Worm (Caenorhabditis elegans) whole organism, L1 larva: ENCODE results near the gene F13B6.1.

Source experiments
- ceh-8 ChIP-seq: fragments of 200-800 bp; sonication (Bioruptor generic); optimal IDR thresholded peaks from 2 replicates; lab custom pipeline; 2018; ENCODE audit warnings: mild to moderate bottlenecking, missing genetic modification characterization, moderate library complexity, missing compliant biosample characterization
- ceh-82 ChIP-seq, 3 experiments: fragments of 150-350 bp in 1 of 3; sonication (generic microtip) in 2 of 3; optimal IDR thresholded peaks; 2 replicates each; lab custom pipeline; 2014 to 2017; ENCODE audit warnings: missing biosample characterization in 3 of 3, missing genetic modification characterization in 3 of 3
- dpl-1 ChIP-seq, 3 experiments: fragments of 150-350 bp in 2 of 3; sonication (generic microtip) in 1 of 3; optimal IDR thresholded peaks; 2 replicates each; lab custom pipeline; 2014 to 2017; ENCODE audit warnings: missing biosample characterization in 3 of 3, missing genetic modification characterization in 3 of 3, missing genetic modification reagents in 3 of 3
- elt-3 ChIP-seq, 6 experiments: fragments of 150-350 bp in 1 of 6; sonication (generic microtip); optimal IDR thresholded peaks; 2 replicates each; lab custom pipeline; 2017 to 2018; ENCODE audit warnings: missing biosample characterization in 6 of 6, missing genetic modification characterization in 6 of 6, inconsistent platforms in 1 of 6
- fkh-10 ChIP-seq: sonication (generic microtip); optimal IDR thresholded peaks from 2 replicates; lab custom pipeline; 2017; ENCODE audit warnings: missing biosample characterization, missing genetic modification reagents, missing genetic modification characterization
- mef-2 ChIP-seq: fragments of 150-350 bp; optimal IDR thresholded peaks from 2 replicates; lab custom pipeline; 2014; ENCODE audit warnings: missing biosample characterization, missing genetic modification characterization
- mep-1 ChIP-seq: fragments of 150-350 bp; optimal IDR thresholded peaks from 2 replicates; lab custom pipeline; 2014; ENCODE audit warnings: missing biosample characterization, missing genetic modification characterization
- sox-4 ChIP-seq: sonication (generic microtip); optimal IDR thresholded peaks from 2 replicates; lab custom pipeline; 2016; ENCODE audit warnings: missing genetic modification characterization, missing compliant biosample characterization
- vab-15 ChIP-seq: sonication (generic microtip); optimal IDR thresholded peaks from 2 replicates; lab custom pipeline; 2017; ENCODE audit warnings: missing genotype, mild to moderate bottlenecking, missing genetic modification characterization, missing compliant biosample characterization
- ztf-11 ChIP-seq, 2 experiments: sonication (generic microtip); optimal IDR thresholded peaks; 2 replicates each; lab custom pipeline; 2016 to 2017; ENCODE audit warnings: missing genetic modification characterization in 2 of 2, missing biosample characterization in 1 of 2, missing compliant biosample characterization in 1 of 2

DNA sequence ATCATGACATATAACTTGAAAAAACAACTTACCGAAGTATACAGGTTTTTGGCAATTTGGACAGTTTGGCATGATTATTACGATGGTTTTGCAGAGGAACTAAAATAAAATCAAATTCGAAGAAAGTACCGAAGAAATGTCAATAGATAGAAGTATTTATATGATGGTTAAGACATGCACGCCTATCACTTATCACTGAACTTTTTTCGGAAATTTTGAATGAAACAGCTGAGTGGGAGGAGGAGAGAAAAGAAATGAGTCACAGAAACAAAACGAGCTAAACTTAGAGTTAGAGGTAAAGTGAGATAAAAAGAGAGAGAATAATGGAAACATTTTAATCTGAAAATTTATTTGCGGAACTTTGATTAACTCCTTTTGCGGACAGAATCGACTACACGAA, 11.1 kb upstream of the F13B6.1 start, which contains the start of gene valv-1:
- TF ChIP-seq vab-15 (tag; lab: Kevin White, UChicago) (no peak), fkh-10 (no peak), sox-4 (tag; lab: Kevin White, UChicago) (no peak), mep-1 (tag; lab: Kevin White, UChicago) (no peak), dpl-1 (GFP tag; optimal IDR thresholded peaks at IDR 0.05; lab: Kevin White, UChicago) (no peak), ceh-8 (no peak), mef-2 (tag; lab: Kevin White, UChicago) (no peak), ceh-82 (tag; optimal IDR thresholded peaks at IDR 0.05; lab: Kevin White, UChicago) (no peak), elt-3 (tag; optimal IDR thresholded peaks at IDR 0.05; lab: Kevin White, UChicago) (no peak), ztf-11 (tag; optimal IDR thresholded peaks at IDR 0.05; lab: Kevin White, UChicago) (no peak)
